Worm (Caenorhabditis elegans) whole organism, L1 larva: ENCODE measurements around the gene M163.21.

ENCODE experiments used
- C04F5.9 ChIP-seq: sonication (generic microtip); optimal IDR thresholded peaks from 2 replicates; lab custom pipeline; 2016; ENCODE audit warnings: missing genetic modification characterization, missing compliant biosample characterization
- C34B4.2 ChIP-seq: sonication (generic microtip); optimal IDR thresholded peaks from 2 replicates; lab custom pipeline; 2017; ENCODE audit warnings: mild to moderate bottlenecking, missing genetic modification characterization, missing compliant biosample characterization
- F16B12.6 ChIP-seq: fragments of 150-350 bp; optimal IDR thresholded peaks from 2 replicates; lab custom pipeline; 2014; ENCODE audit warnings: missing biosample characterization, missing genetic modification characterization
- alr-1 ChIP-seq: fragments of 200-800 bp; sonication (Bioruptor generic); optimal IDR thresholded peaks from 2 replicates; lab custom pipeline; 2018; ENCODE audit warnings: borderline replicate concordance, mild to moderate bottlenecking, missing genetic modification characterization, missing compliant biosample characterization
- aly-2 ChIP-seq: fragments of 150-350 bp; optimal IDR thresholded peaks from 2 replicates; lab custom pipeline; 2014; ENCODE audit warnings: missing biosample characterization, missing genetic modification characterization
- blmp-1 ChIP-seq: fragments of 150-350 bp; optimal IDR thresholded peaks from 2 replicates; lab custom pipeline; 2014; ENCODE audit warnings: missing biosample characterization, missing genetic modification characterization
- ceh-63 ChIP-seq: fragments of 200-800 bp; sonication (Bioruptor generic); optimal IDR thresholded peaks from 2 replicates; lab custom pipeline; 2018; ENCODE audit warnings: mild to moderate bottlenecking, missing genetic modification characterization, missing compliant biosample characterization
- ceh-8 ChIP-seq: fragments of 200-800 bp; sonication (Bioruptor generic); optimal IDR thresholded peaks from 2 replicates; lab custom pipeline; 2018; ENCODE audit warnings: mild to moderate bottlenecking, missing genetic modification characterization, moderate library complexity, missing compliant biosample characterization
- ceh-88 ChIP-seq: fragments of 200-800 bp; sonication (Bioruptor generic); IDR thresholded peaks from 2 replicates; pipeline ENCODE4 v1.3.6; 2022; ENCODE audit warnings: missing genetic modification characterization, missing compliant biosample characterization
- dpl-1 ChIP-seq, 3 experiments: fragments of 150-350 bp in 2 of 3; sonication (generic microtip) in 1 of 3; optimal IDR thresholded peaks; 2 replicates each; lab custom pipeline; 2014 to 2017; ENCODE audit warnings: missing biosample characterization in 3 of 3, missing genetic modification characterization in 3 of 3, missing genetic modification reagents in 3 of 3
- dsc-1 ChIP-seq: sonication (generic microtip); optimal IDR thresholded peaks from 2 replicates; lab custom pipeline; 2016; ENCODE audit warnings: mild to moderate bottlenecking, missing genetic modification characterization, missing compliant biosample characterization
- efl-3 ChIP-seq: fragments of 200-800 bp; sonication (Bioruptor generic); optimal IDR thresholded peaks from 2 replicates; lab custom pipeline; 2018; ENCODE audit warnings: mild to moderate bottlenecking, missing genetic modification characterization, missing compliant biosample characterization
- egl-13 ChIP-seq: sonication (generic microtip); optimal IDR thresholded peaks from 2 replicates; lab custom pipeline; 2016; ENCODE audit warnings: missing genotype, missing genetic modification reagents, missing genetic modification characterization, missing compliant biosample characterization
- egl-27 ChIP-seq, 2 experiments: fragments of 150-350 bp in 1 of 2; sonication (generic microtip); optimal IDR thresholded peaks; 3 replicates each; lab custom pipeline; 2017 to 2018; ENCODE audit warnings: missing biosample characterization in 2 of 2, missing genetic modification characterization in 2 of 2, missing genetic modification reagents in 2 of 2
- ets-5 ChIP-seq: fragments of 200-800 bp; sonication (Bioruptor generic); IDR thresholded peaks from 2 replicates; pipeline ENCODE4 v1.3.6; 2022; ENCODE audit warnings: missing genetic modification characterization, missing compliant biosample characterization
- fkh-4 ChIP-seq: sonication (generic microtip); optimal IDR thresholded peaks from 2 replicates; lab custom pipeline; 2016; ENCODE audit warnings: missing compliant biosample characterization, missing genetic modification characterization, borderline replicate concordance
- fkh-8 ChIP-seq: sonication (generic microtip); optimal IDR thresholded peaks from 2 replicates; lab custom pipeline; 2016; ENCODE audit warnings: mild to moderate bottlenecking, missing genetic modification characterization, missing compliant biosample characterization
- fos-1 ChIP-seq: fragments of 150-350 bp; optimal IDR thresholded peaks from 2 replicates; lab custom pipeline; 2014; ENCODE audit warnings: missing biosample characterization, missing genetic modification characterization
- hlh-17 ChIP-seq: fragments of 200-800 bp; sonication (Bioruptor generic); optimal IDR thresholded peaks from 2 replicates; lab custom pipeline; 2018; ENCODE audit warnings: missing genetic modification characterization, mild to moderate bottlenecking, missing compliant biosample characterization, moderate library complexity, borderline replicate concordance
- hlh-4 ChIP-seq: sonication (generic microtip); optimal IDR thresholded peaks from 2 replicates; lab custom pipeline; 2016; ENCODE audit warnings: mild to moderate bottlenecking, missing genetic modification characterization, missing compliant biosample characterization
- irx-1 ChIP-seq: sonication (generic microtip); optimal IDR thresholded peaks from 2 replicates; lab custom pipeline; 2016; ENCODE audit warnings: missing genetic modification characterization, missing compliant biosample characterization
- isw-1 ChIP-seq: fragments of 200-800 bp; sonication (Bioruptor generic); IDR thresholded peaks from 2 replicates; pipeline ENCODE4 v1.3.6; 2022; ENCODE audit warnings: missing genetic modification characterization, missing compliant biosample characterization
- jun-1 ChIP-seq: fragments of 150-350 bp; optimal IDR thresholded peaks from 2 replicates; lab custom pipeline; 2014; ENCODE audit warnings: missing biosample characterization, missing genetic modification reagents, missing genetic modification characterization
- lin-14 ChIP-seq: fragments of 200-800 bp; sonication (Bioruptor generic); optimal IDR thresholded peaks from 2 replicates; lab custom pipeline; 2018; ENCODE audit warnings: mild to moderate bottlenecking, missing genetic modification characterization, moderate library complexity, missing compliant biosample characterization
- lin-15B ChIP-seq: fragments of 150-350 bp; sonication (generic microtip); optimal IDR thresholded peaks from 3 replicates; lab custom pipeline; 2014; ENCODE audit warnings: missing biosample characterization, missing genetic modification characterization
- lin-35 ChIP-seq, 2 experiments: fragments of 150-350 bp; optimal IDR thresholded peaks; 2 replicates each; lab custom pipeline; 2014; ENCODE audit warnings: missing biosample characterization in 2 of 2, missing genetic modification characterization in 2 of 2, missing genetic modification reagents in 2 of 2
- lin-39 ChIP-seq: fragments of 150-350 bp; optimal IDR thresholded peaks from 2 replicates; lab custom pipeline; 2014; ENCODE audit warnings: missing biosample characterization, missing genetic modification reagents, missing genetic modification characterization
- lsy-2 ChIP-seq, 2 experiments: fragments of 150-350 bp; optimal IDR thresholded peaks; 2 replicates each; lab custom pipeline; 2014; ENCODE audit warnings: missing biosample characterization in 2 of 2, missing genetic modification characterization in 2 of 2
- mep-1 ChIP-seq: fragments of 150-350 bp; optimal IDR thresholded peaks from 2 replicates; lab custom pipeline; 2014; ENCODE audit warnings: missing biosample characterization, missing genetic modification characterization
- nhr-11 ChIP-seq: fragments of 150-350 bp; optimal IDR thresholded peaks from 2 replicates; lab custom pipeline; 2014; ENCODE audit warnings: missing biosample characterization, missing genetic modification characterization
- nhr-12 ChIP-seq: sonication (generic microtip); optimal IDR thresholded peaks from 2 replicates; lab custom pipeline; 2017; ENCODE audit warnings: missing biosample characterization, missing genetic modification characterization
- nhr-28 ChIP-seq: fragments of 150-350 bp; optimal IDR thresholded peaks from 2 replicates; lab custom pipeline; 2014; ENCODE audit warnings: missing biosample characterization, missing genetic modification characterization
- nhr-47 ChIP-seq: sonication (generic microtip); optimal IDR thresholded peaks from 2 replicates; lab custom pipeline; 2016; ENCODE audit warnings: mild to moderate bottlenecking, missing genetic modification characterization, moderate library complexity, missing compliant biosample characterization
- nhr-71 ChIP-seq: sonication (generic microtip); optimal IDR thresholded peaks from 2 replicates; lab custom pipeline; 2016; ENCODE audit warnings: mild to moderate bottlenecking, missing genetic modification characterization, moderate library complexity, missing compliant biosample characterization
- nhr-76 ChIP-seq: sonication (generic microtip); optimal IDR thresholded peaks from 2 replicates; lab custom pipeline; 2017; ENCODE audit warnings: missing biosample characterization, missing genetic modification characterization
- nhr-77 ChIP-seq: fragments of 150-350 bp; optimal IDR thresholded peaks from 2 replicates; lab custom pipeline; 2014; ENCODE audit warnings: missing biosample characterization, missing genetic modification characterization
- nhr-84 ChIP-seq: sonication (generic microtip); optimal IDR thresholded peaks from 2 replicates; lab custom pipeline; 2017; ENCODE audit warnings: missing biosample characterization, missing genetic modification characterization
- nhr-90 ChIP-seq: sonication (generic microtip); optimal IDR thresholded peaks from 2 replicates; lab custom pipeline; 2016; ENCODE audit warnings: mild to moderate bottlenecking, missing genetic modification characterization, missing compliant biosample characterization; ENCODE audit not compliant: poor library complexity
- pag-3 ChIP-seq: sonication (generic microtip); optimal IDR thresholded peaks from 2 replicates; lab custom pipeline; 2017; ENCODE audit warnings: missing genetic modification characterization, mild to moderate bottlenecking, missing compliant biosample characterization, antibody characterized with exemption, borderline replicate concordance; ENCODE audit not compliant: insufficient read depth
- pax-3 ChIP-seq: fragments of 200-800 bp; sonication (Bioruptor generic); optimal IDR thresholded peaks from 2 replicates; lab custom pipeline; 2018; ENCODE audit warnings: mild to moderate bottlenecking, missing genetic modification characterization, moderate library complexity, missing compliant biosample characterization
- skn-1 ChIP-seq: fragments of 150-350 bp; optimal IDR thresholded peaks from 2 replicates; lab custom pipeline; 2014; ENCODE audit warnings: missing biosample characterization, missing genetic modification characterization
- snu-23 ChIP-seq: sonication (generic microtip); optimal IDR thresholded peaks from 2 replicates; lab custom pipeline; 2016; ENCODE audit warnings: missing genetic modification characterization, missing compliant biosample characterization
- swsn-7 ChIP-seq: sonication (generic microtip); optimal IDR thresholded peaks from 2 replicates; lab custom pipeline; 2016; ENCODE audit warnings: missing genetic modification characterization, missing compliant biosample characterization
- tbx-2 ChIP-seq: sonication (generic microtip); optimal IDR thresholded peaks from 2 replicates; lab custom pipeline; 2016; ENCODE audit warnings: missing genetic modification characterization, missing compliant biosample characterization
- tlp-1 ChIP-seq: fragments of 150-350 bp; optimal IDR thresholded peaks from 2 replicates; lab custom pipeline; 2014; ENCODE audit warnings: missing biosample characterization, missing genetic modification characterization
- unc-130 ChIP-seq: fragments of 150-350 bp; optimal IDR thresholded peaks from 2 replicates; lab custom pipeline; 2017; ENCODE audit warnings: missing biosample characterization, missing genetic modification characterization, inconsistent platforms
- vab-15 ChIP-seq: sonication (generic microtip); optimal IDR thresholded peaks from 2 replicates; lab custom pipeline; 2017; ENCODE audit warnings: missing genotype, mild to moderate bottlenecking, missing genetic modification characterization, missing compliant biosample characterization
- zag-1 ChIP-seq: fragments of 150-350 bp; optimal IDR thresholded peaks from 2 replicates; lab custom pipeline; 2014; ENCODE audit warnings: missing biosample characterization, missing genetic modification characterization
- zip-4 ChIP-seq: fragments of 200-800 bp; sonication (Bioruptor generic); optimal IDR thresholded peaks from 2 replicates; lab custom pipeline; 2018; ENCODE audit warnings: mild to moderate bottlenecking, missing genetic modification characterization, moderate library complexity, missing compliant biosample characterization
- ztf-11 ChIP-seq, 2 experiments: sonication (generic microtip); optimal IDR thresholded peaks; 2 replicates each; lab custom pipeline; 2016 to 2017; ENCODE audit warnings: missing genetic modification characterization in 2 of 2, missing biosample characterization in 1 of 2, missing compliant biosample characterization in 1 of 2

M163.21 gene

ce11 chrX:14512817-14513216 lies 46.2 kb downstream of the M163.21 start, which contains the start of gene fbxa-141:
fbxa-141 (minus strand) TSS chrX:14512917.
- TF ChIP-seq zag-1 (tag; lab: Kevin White, UChicago) (no peak), vab-15 (tag; lab: Kevin White, UChicago) (no peak), snu-23 (GFP tag; lab: Kevin White, UChicago) (no peak), tlp-1 (tag; lab: Kevin White, UChicago) (no peak)

- no peak for TF ChIP-seq lin-15B (tag; lab: Kevin White, UChicago)
- TF ChIP-seq C04F5.9 (tag; lab: Kevin White, UChicago), result no peak
- TF ChIP-seq fkh-4, result no peak
- TF ChIP-seq ztf-11 (tag; optimal IDR thresholded peaks at IDR 0.05; lab: Kevin White, UChicago), result peak in 1 of 2 experiments; percentile 13
- no peak for TF ChIP-seq zip-4 (GFP tag; lab: Kevin White, UChicago)
- no peak for TF ChIP-seq isw-1 (GFP tag; lab: Robert Waterston, UW)
- no peak for TF ChIP-seq hlh-17 (GFP tag; lab: Kevin White, UChicago)
- TF ChIP-seq efl-3 (GFP tag; lab: Kevin White, UChicago), result no peak
- no peak for TF ChIP-seq egl-27 (tag; optimal IDR thresholded peaks at IDR 0.05; lab: Kevin White, UChicago)
- no peak for TF ChIP-seq nhr-12 (tag; lab: Kevin White, UChicago)
- TF ChIP-seq lin-35 (GFP tag; optimal IDR thresholded peaks at IDR 0.05; lab: Kevin White, UChicago), result peak; percentile 2 to 14
- peak; percentile 45 to 46 for TF ChIP-seq lsy-2 (tag; optimal IDR thresholded peaks at IDR 0.05; lab: Kevin White, UChicago)
- TF ChIP-seq irx-1, result peak; percentile 16
- no peak for TF ChIP-seq skn-1 (tag; lab: Kevin White, UChicago)
- TF ChIP-seq lin-14 (GFP tag; lab: Kevin White, UChicago), result peak; percentile 49
- TF ChIP-seq nhr-47, result peak; percentile 44
- no peak for TF ChIP-seq pag-3
- peak; percentile 45 for TF ChIP-seq snu-23 (GFP tag; lab: Kevin White, UChicago)
- peak in 1 of 3 experiments; percentile 25 for TF ChIP-seq dpl-1 (GFP tag; optimal IDR thresholded peaks at IDR 0.05; lab: Kevin White, UChicago)
- no peak for TF ChIP-seq ceh-88 (GFP tag; lab: Robert Waterston, UW)
- TF ChIP-seq C34B4.2 (tag; lab: Kevin White, UChicago), result no peak
- TF ChIP-seq hlh-4 (tag; lab: Kevin White, UChicago), result no peak
- TF ChIP-seq fos-1 (tag; lab: Kevin White, UChicago), result no peak
- TF ChIP-seq F16B12.6 (tag; lab: Kevin White, UChicago), result peak; percentile 90
- TF ChIP-seq blmp-1 (tag; lab: Kevin White, UChicago), result peak; percentile 4
- no peak for TF ChIP-seq jun-1 (tag; lab: Kevin White, UChicago)
- no peak for TF ChIP-seq tlp-1 (tag; lab: Kevin White, UChicago)
- no peak for TF ChIP-seq nhr-90 (tag; lab: Kevin White, UChicago)
- no peak for TF ChIP-seq nhr-77 (tag; lab: Kevin White, UChicago)
- TF ChIP-seq alr-1 (tag; lab: Kevin White, UChicago), result no peak
- TF ChIP-seq nhr-76 (tag; lab: Kevin White, UChicago), result no peak
- peak; percentile 48 for TF ChIP-seq swsn-7 (tag; lab: Kevin White, UChicago)
- TF ChIP-seq fkh-8 (tag; lab: Kevin White, UChicago), result no peak
- peak; percentile 45 for TF ChIP-seq nhr-71 (tag; lab: Kevin White, UChicago)
- no peak for TF ChIP-seq ets-5
- no peak for TF ChIP-seq nhr-84 (tag; lab: Kevin White, UChicago)
- no peak for TF ChIP-seq nhr-28 (tag; lab: Kevin White, UChicago)
- no peak for TF ChIP-seq ceh-63 (GFP tag; lab: Kevin White, UChicago)
- no peak for TF ChIP-seq aly-2 (tag; lab: Kevin White, UChicago)
- no peak for TF ChIP-seq nhr-11 (tag; lab: Kevin White, UChicago)
- TF ChIP-seq ceh-8 (GFP tag; lab: Kevin White, UChicago), result peak; percentile 47
- no peak for TF ChIP-seq unc-130
- no peak for TF ChIP-seq egl-13 (tag; lab: Kevin White, UChicago)
- TF ChIP-seq pax-3, result no peak
- peak; percentile 54 for TF ChIP-seq mep-1 (tag; lab: Kevin White, UChicago)
- peak; percentile 36 for TF ChIP-seq lin-39 (tag; lab: Kevin White, UChicago)
- peak; percentile 84 for TF ChIP-seq dsc-1 (tag; lab: Kevin White, UChicago)
- TF ChIP-seq tbx-2 (tag; lab: Kevin White, UChicago), result no peak
- TF ChIP-seq vab-15 (tag; lab: Kevin White, UChicago), result no peak
These were observed 46.8 kb downstream of the M163.21 start for ce11 chrX:14513462-14513861.
